Worm (Caenorhabditis elegans) whole organism, young adult: Measurements from ENCODE around the gene sma-1.

Source experiments
- B0336.3 ChIP-seq: fragments of 200-800 bp; sonication (Bioruptor generic); IDR thresholded peaks from 2 replicates; pipeline ENCODE4 v1.3.6; 2022; ENCODE audit warnings: missing genetic modification characterization, missing compliant biosample characterization
- C17E4.6 ChIP-seq: fragments of 200-800 bp; sonication (Bioruptor generic); IDR thresholded peaks from 2 replicates; pipeline ENCODE4 v1.3.6; 2022; ENCODE audit warnings: missing genetic modification reagents, missing genetic modification characterization, missing compliant biosample characterization
- D2030.7 ChIP-seq: fragments of 200-800 bp; sonication (Bioruptor generic); IDR thresholded peaks from 2 replicates; pipeline ENCODE4 v1.3.6; 2022; ENCODE audit warnings: missing genetic modification reagents, missing genetic modification characterization, missing compliant biosample characterization
- F22D6.2 ChIP-seq: sonication (generic microtip); optimal IDR thresholded peaks from 2 replicates; lab custom pipeline; 2016; ENCODE audit warnings: mild to moderate bottlenecking, missing genetic modification characterization, missing compliant biosample characterization
- F23B12.7 ChIP-seq: sonication (generic microtip); optimal IDR thresholded peaks from 2 replicates; lab custom pipeline; 2017; ENCODE audit warnings: missing genetic modification characterization, mild to moderate bottlenecking, missing compliant biosample characterization, antibody characterized with exemption, moderate library complexity; ENCODE audit not compliant: insufficient read depth
- F37B4.10 ChIP-seq: fragments of 200-800 bp; sonication (Bioruptor generic); IDR thresholded peaks from 2 replicates; pipeline ENCODE4 v1.3.6; 2022; ENCODE audit warnings: missing genetic modification characterization, missing compliant biosample characterization
- T07F8.4 ChIP-seq: sonication (generic microtip); optimal IDR thresholded peaks from 2 replicates; lab custom pipeline; 2016; ENCODE audit warnings: mild to moderate bottlenecking, missing genetic modification characterization, moderate library complexity, missing compliant biosample characterization
- atf-7 ChIP-seq: sonication (generic microtip); optimal IDR thresholded peaks from 2 replicates; lab custom pipeline; 2017; ENCODE audit warnings: mild to moderate bottlenecking, missing genetic modification characterization, missing compliant biosample characterization
- ccch-3 ChIP-seq: fragments of 200-800 bp; sonication (Bioruptor generic); optimal IDR thresholded peaks from 2 replicates; lab custom pipeline; 2018; ENCODE audit warnings: mild to moderate bottlenecking, missing genetic modification characterization, missing compliant biosample characterization
- cebp-1 ChIP-seq, 2 experiments: fragments of 200-800 bp in 1 of 2; sonication (Bioruptor generic) in 1 of 2; sonication (generic microtip) in 1 of 2; IDR thresholded peaks in 1 of 2; optimal IDR thresholded peaks in 1 of 2; 2 replicates each; pipeline versions ENCODE4 v1.3.6 to Lab custom; 2017 to 2022; ENCODE audit warnings: missing compliant biosample characterization in 2 of 2, missing genetic modification characterization in 2 of 2, mild to moderate bottlenecking in 1 of 2, missing genetic modification reagents in 1 of 2, moderate library complexity in 1 of 2
- ceh-100 ChIP-seq: fragments of 200-800 bp; sonication (Bioruptor generic); IDR thresholded peaks from 2 replicates; pipeline ENCODE4 v1.3.6; 2022; ENCODE audit warnings: missing genetic modification reagents, missing genetic modification characterization, missing compliant biosample characterization
- ceh-58 ChIP-seq: fragments of 200-800 bp; sonication (Bioruptor generic); IDR thresholded peaks from 2 replicates; pipeline ENCODE4 v1.3.6; 2022; ENCODE audit warnings: missing genetic modification characterization, missing compliant biosample characterization
- ceh-79 ChIP-seq: sonication (generic microtip); optimal IDR thresholded peaks from 2 replicates; lab custom pipeline; 2017; ENCODE audit warnings: mild to moderate bottlenecking, missing genetic modification characterization, missing compliant biosample characterization
- die-1 ChIP-seq: sonication (generic microtip); optimal IDR thresholded peaks from 2 replicates; lab custom pipeline; 2016; ENCODE audit warnings: missing genotype, mild to moderate bottlenecking, missing genetic modification characterization, missing compliant biosample characterization
- dox-1 ChIP-seq: fragments of 200-800 bp; sonication (Bioruptor generic); IDR thresholded peaks from 2 replicates; pipeline ENCODE4 v1.3.6; 2022; ENCODE audit warnings: missing genetic modification reagents, missing genetic modification characterization, missing compliant biosample characterization
- dpl-1 ChIP-seq: fragments of 150-350 bp; optimal IDR thresholded peaks from 2 replicates; lab custom pipeline; 2014; ENCODE audit warnings: missing biosample characterization, missing genetic modification reagents, missing genetic modification characterization
- egl-18 ChIP-seq: fragments of 200-800 bp; sonication (Bioruptor generic); IDR thresholded peaks from 2 replicates; pipeline ENCODE4 v1.3.6; 2022; ENCODE audit warnings: missing genetic modification reagents, missing genetic modification characterization, missing compliant biosample characterization
- egrh-3 ChIP-seq: fragments of 200-800 bp; sonication (Bioruptor generic); IDR thresholded peaks from 2 replicates; pipeline ENCODE4 v1.3.6; 2022; ENCODE audit warnings: missing genetic modification reagents, missing genetic modification characterization, missing compliant biosample characterization
- ekl-4 ChIP-seq: fragments of 200-800 bp; sonication (Bioruptor generic); IDR thresholded peaks from 2 replicates; pipeline ENCODE4 v1.3.6; 2022; ENCODE audit warnings: missing genetic modification reagents, missing genetic modification characterization, missing compliant biosample characterization
- gei-17 ChIP-seq: fragments of 200-800 bp; sonication (Bioruptor generic); optimal IDR thresholded peaks from 2 replicates; lab custom pipeline; 2018; ENCODE audit warnings: mild to moderate bottlenecking, missing genetic modification characterization, missing compliant biosample characterization
- hmg-1.2 ChIP-seq: fragments of 200-800 bp; sonication (Bioruptor generic); IDR thresholded peaks from 2 replicates; pipeline ENCODE4 v1.3.6; 2022; ENCODE audit warnings: missing genetic modification reagents, missing genetic modification characterization, missing compliant biosample characterization
- madf-10 ChIP-seq: sonication (generic microtip); optimal IDR thresholded peaks from 2 replicates; lab custom pipeline; 2016; ENCODE audit warnings: mild to moderate bottlenecking, missing genetic modification characterization, missing compliant biosample characterization
- madf-3 ChIP-seq: fragments of 200-800 bp; sonication (Bioruptor generic); IDR thresholded peaks from 2 replicates; pipeline ENCODE4 v1.3.6; 2022; ENCODE audit warnings: missing genetic modification reagents, missing genetic modification characterization, missing compliant biosample characterization
- madf-6 ChIP-seq: fragments of 200-800 bp; sonication (Bioruptor generic); IDR thresholded peaks from 2 replicates; pipeline ENCODE4 v1.3.6; 2022; ENCODE audit warnings: missing genetic modification reagents, missing genetic modification characterization, missing compliant biosample characterization
- mcd-1 ChIP-seq: fragments of 200-800 bp; sonication (Bioruptor generic); IDR thresholded peaks from 2 replicates; pipeline ENCODE4 v1.3.6; 2022; ENCODE audit warnings: missing genetic modification reagents, missing genetic modification characterization, missing compliant biosample characterization
- mel-28 ChIP-seq: sonication (generic microtip); optimal IDR thresholded peaks from 2 replicates; lab custom pipeline; 2016; ENCODE audit warnings: borderline replicate concordance, mild to moderate bottlenecking, missing genetic modification characterization, missing compliant biosample characterization
- mes-4 ChIP-seq: sonication (generic microtip); optimal IDR thresholded peaks from 2 replicates; lab custom pipeline; 2016; ENCODE audit warnings: missing genotype, missing genetic modification characterization, missing compliant biosample characterization
- mxl-1 ChIP-seq: sonication (generic microtip); optimal IDR thresholded peaks from 2 replicates; lab custom pipeline; 2016; ENCODE audit warnings: missing genetic modification characterization, missing compliant biosample characterization
- nfyb-1 ChIP-seq: fragments of 200-800 bp; sonication (Bioruptor generic); IDR thresholded peaks from 2 replicates; pipeline ENCODE4 v1.3.6; 2022; ENCODE audit warnings: missing genetic modification reagents, missing genetic modification characterization, missing compliant biosample characterization
- nhr-80 ChIP-seq: sonication (generic microtip); optimal IDR thresholded peaks from 2 replicates; lab custom pipeline; 2016; ENCODE audit warnings: missing genetic modification characterization, missing compliant biosample characterization
- snpc-4 ChIP-seq, 5 experiments: fragments of 150-350 bp in 1 of 5; sonication (generic microtip) in 4 of 5; optimal IDR thresholded peaks; 2 replicates each; lab custom pipeline; 2014 to 2018; ENCODE audit warnings: missing genetic modification characterization in 5 of 5, missing biosample characterization in 3 of 5, antibody characterized with exemption in 2 of 5, mild to moderate bottlenecking in 2 of 5, missing compliant biosample characterization in 2 of 5, missing genotype in 2 of 5, moderate library complexity in 2 of 5, missing genetic modification reagents in 1 of 5
- somi-1 ChIP-seq: fragments of 200-800 bp; sonication (Bioruptor generic); optimal IDR thresholded peaks from 2 replicates; lab custom pipeline; 2018; ENCODE audit warnings: mild to moderate bottlenecking, missing genetic modification characterization, missing compliant biosample characterization
- sptf-2 ChIP-seq: fragments of 200-800 bp; sonication (Bioruptor generic); optimal IDR thresholded peaks from 2 replicates; lab custom pipeline; 2018; ENCODE audit warnings: mild to moderate bottlenecking, missing genetic modification characterization, missing compliant biosample characterization
- tbp1 ChIP-seq: fragments of 200-800 bp; sonication (Bioruptor generic); optimal IDR thresholded peaks from 2 replicates; lab custom pipeline; 2018; ENCODE audit warnings: mild to moderate bottlenecking, missing genetic modification characterization, missing compliant biosample characterization
- tlf-1 ChIP-seq: fragments of 200-800 bp; sonication (Bioruptor generic); optimal IDR thresholded peaks from 2 replicates; lab custom pipeline; 2018; ENCODE audit warnings: mild to moderate bottlenecking, missing genetic modification characterization, missing compliant biosample characterization
- unc-130 ChIP-seq: sonication (generic microtip); optimal IDR thresholded peaks from 2 replicates; lab custom pipeline; 2016; ENCODE audit warnings: missing genetic modification reagents, missing genetic modification characterization, missing compliant biosample characterization
- ztf-18 ChIP-seq: sonication (generic microtip); optimal IDR thresholded peaks from 2 replicates; lab custom pipeline; 2016; ENCODE audit warnings: missing genotype, mild to moderate bottlenecking, missing genetic modification characterization, missing compliant biosample characterization
- ztf-28 ChIP-seq: fragments of 200-800 bp; sonication (Bioruptor generic); IDR thresholded peaks from 2 replicates; pipeline ENCODE4 v1.3.6; 2022; ENCODE audit warnings: missing genetic modification reagents, missing genetic modification characterization, missing compliant biosample characterization

The sma-1 gene

DNA sequence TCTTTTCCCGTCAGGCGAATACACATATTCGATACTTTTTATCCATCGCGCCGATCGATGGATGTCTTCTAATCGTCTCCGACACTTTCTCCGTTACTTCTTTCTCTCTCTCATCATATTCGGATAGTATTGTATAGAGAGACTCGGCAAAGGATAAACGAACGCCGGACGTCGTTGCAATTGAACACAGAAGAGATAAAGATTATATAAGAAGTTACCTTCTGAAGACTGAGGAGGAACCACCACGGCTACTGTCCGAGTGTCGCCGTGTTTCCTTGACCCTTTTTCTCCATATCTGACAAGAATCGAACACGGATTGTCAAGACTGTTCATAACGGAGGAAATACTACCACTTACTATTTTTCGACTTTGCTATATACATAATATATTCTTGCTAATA lies at the start of gene sma-1:
Gene sma-1 (plus strand): TSS at position 301 of the 400 bp plus-strand sequence.
- no peak for TF ChIP-seq nhr-80
- no peak for TF ChIP-seq madf-3 (GFP tag; lab: Robert Waterston, UW)
- TF ChIP-seq ceh-100, result no peak
- TF ChIP-seq F23B12.7 (tag; lab: Kevin White, UChicago), result no peak
- no peak for TF ChIP-seq madf-6
- no peak for TF ChIP-seq atf-7 (tag; lab: Kevin White, UChicago)
- TF ChIP-seq ceh-58 (GFP tag; lab: Robert Waterston, UW), result no peak
- no peak for TF ChIP-seq ekl-4 (GFP tag; lab: Robert Waterston, UW)
- TF ChIP-seq somi-1 (GFP tag; lab: Kevin White, UChicago), result no peak
- no peak for TF ChIP-seq ccch-3 (GFP tag; lab: Kevin White, UChicago)
- no peak for TF ChIP-seq tbp1 (GFP tag; lab: Kevin White, UChicago)

DNA sequence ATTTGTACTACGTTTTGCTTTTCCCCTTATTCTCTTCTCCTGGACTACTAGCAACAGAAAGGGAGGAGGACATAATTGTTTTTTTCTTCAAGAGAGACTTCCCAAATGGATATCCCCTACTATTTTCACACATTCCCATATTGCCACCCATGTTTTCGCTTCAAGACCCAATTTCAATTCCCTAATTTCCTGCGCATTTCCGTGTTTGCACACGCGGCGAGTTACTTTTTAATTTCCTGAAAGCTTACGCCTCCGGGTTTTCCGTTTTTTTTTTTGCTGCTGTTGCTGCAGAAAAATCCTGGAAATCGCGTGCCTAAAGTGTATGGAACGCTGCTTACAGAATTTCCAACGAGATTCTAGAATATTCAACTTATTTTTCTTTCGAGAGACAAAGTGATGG lies 46.9 kb upstream of the sma-1 start:
- TF ChIP-seq ceh-79 (tag; lab: Kevin White, UChicago) (no peak), T07F8.4 (tag; lab: Kevin White, UChicago) (no peak), sptf-2 (GFP tag; lab: Kevin White, UChicago) (no peak), F22D6.2 (no peak), mcd-1 (GFP tag; lab: Robert Waterston, UW) (no peak), dox-1 (GFP tag; lab: Robert Waterston, UW) (no peak), dpl-1 (GFP tag; lab: Kevin White, UChicago) (no peak), ztf-18 (tag; lab: Kevin White, UChicago) (no peak), snpc-4 (GFP tag; optimal IDR thresholded peaks at IDR 0.05; lab: Kevin White, UChicago) (no peak), snpc-4 (tag; optimal IDR thresholded peaks at IDR 0.05; lab: Kevin White, UChicago) (no peak), tlf-1 (GFP tag; lab: Kevin White, UChicago) (no peak), mxl-1 (tag; lab: Kevin White, UChicago) (no peak), egrh-3 (GFP tag; lab: Robert Waterston, UW) (no peak)

DNA sequence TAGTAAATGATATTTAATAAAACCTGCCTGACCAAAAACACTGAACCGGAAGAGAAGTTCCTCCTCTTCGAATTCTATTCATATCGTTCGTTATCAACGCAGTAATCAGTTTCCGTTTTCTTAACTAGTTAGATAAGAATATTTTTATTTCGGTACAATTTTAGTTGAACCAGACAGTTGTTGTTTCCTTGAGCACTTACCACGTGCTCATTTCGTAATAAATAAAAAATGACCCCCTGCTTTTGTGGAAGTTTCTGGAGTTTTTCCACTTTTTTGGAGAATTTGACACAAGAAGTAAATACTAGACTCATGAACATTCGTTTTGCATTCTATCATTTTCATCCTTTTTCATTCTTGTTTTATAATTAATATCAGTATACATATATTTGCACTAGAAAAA lies 45.5 kb upstream of the sma-1 start:
- TF ChIP-seq cebp-1 (GFP tag; IDR thresholded peaks at IDR 0.05; lab: Robert Waterston, UW) (no peak), cebp-1 (tag; optimal IDR thresholded peaks at IDR 0.05; lab: Kevin White, UChicago) (peak; percentile 76), hmg-1.2 (GFP tag; lab: Robert Waterston, UW) (no peak)
- TF ChIP-seq, all 124 proteins: peak for 1

ce11 chrV:11854905-11855304 lies 44.3 kb upstream of the sma-1 start:
- TF ChIP-seq B0336.3 (GFP tag; lab: Robert Waterston, UW) (no peak), nfyb-1 (no peak), egl-18 (no peak), ztf-28 (GFP tag; lab: Robert Waterston, UW) (no peak), madf-10 (tag; lab: Kevin White, UChicago) (no peak), D2030.7 (GFP tag; lab: Robert Waterston, UW) (no peak), hmg-1.2 (GFP tag; lab: Robert Waterston, UW) (no peak), die-1 (tag; lab: Kevin White, UChicago) (no peak), ceh-58 (GFP tag; lab: Robert Waterston, UW) (no peak), C17E4.6 (no peak), mel-28 (tag; lab: Kevin White, UChicago) (no peak), mes-4 (no peak), unc-130 (no peak), madf-6 (no peak), F37B4.10 (GFP tag; lab: Robert Waterston, UW) (no peak), gei-17 (GFP tag; lab: Kevin White, UChicago) (no peak)
